Worm (Caenorhabditis elegans) whole organism, early embryonic: ENCODE measurements around the gene C03C10.2.

Source experiments
- B0310.2 ChIP-seq: sonication (generic microtip); optimal IDR thresholded peaks from 2 replicates; lab custom pipeline; 2016; ENCODE audit warnings: mild to moderate bottlenecking, missing genetic modification characterization, missing compliant biosample characterization
- ama-1 ChIP-seq: fragments of 150-350 bp; optimal IDR thresholded peaks from 2 replicates; lab custom pipeline; 2014
- ceh-36 ChIP-seq: sonication (generic microtip); optimal IDR thresholded peaks from 2 replicates; lab custom pipeline; 2016; ENCODE audit warnings: missing genetic modification characterization, inconsistent platforms, missing compliant biosample characterization
- hmbx-1 ChIP-seq: sonication (generic microtip); optimal IDR thresholded peaks from 2 replicates; lab custom pipeline; 2016; ENCODE audit warnings: mild to moderate bottlenecking, missing genetic modification characterization, missing compliant biosample characterization
- hmg-4 ChIP-seq: fragments of 200-800 bp; sonication (Bioruptor generic); optimal IDR thresholded peaks from 2 replicates; lab custom pipeline; 2018; ENCODE audit warnings: mild to moderate bottlenecking, missing genetic modification characterization, missing compliant biosample characterization
- hnd-1 ChIP-seq: sonication (generic microtip); optimal IDR thresholded peaks from 2 replicates; lab custom pipeline; 2016; ENCODE audit warnings: missing genetic modification characterization, missing compliant biosample characterization
- pes-1 ChIP-seq: fragments of 200-800 bp; sonication (Bioruptor generic); IDR thresholded peaks from 2 replicates; pipeline ENCODE4 v1.3.6; 2022; ENCODE audit warnings: missing genetic modification reagents, missing genetic modification characterization, missing compliant biosample characterization
- sea-1 ChIP-seq: fragments of 200-800 bp; sonication (Bioruptor generic); conservative IDR thresholded peaks from 2 replicates; pipeline ENCODE4 v1.3.6; 2022; ENCODE audit warnings: missing genetic modification characterization, missing compliant biosample characterization
- tra-4 ChIP-seq: sonication (generic microtip); optimal IDR thresholded peaks from 2 replicates; lab custom pipeline; 2017; ENCODE audit warnings: missing genetic modification characterization, missing compliant biosample characterization

ce11 chrIII:4102039-4102438, 11.2 kb downstream of the C03C10.2 start:
- no peak for TF ChIP-seq ama-1 (lab: Kevin White, UChicago)
- no peak for TF ChIP-seq hmbx-1
- TF ChIP-seq sea-1 (GFP tag; lab: Robert Waterston, UW) = no peak
- TF ChIP-seq ceh-36 = no peak
- no peak for TF ChIP-seq hnd-1 (tag; lab: Kevin White, UChicago)
- no peak for TF ChIP-seq pes-1
- no peak for TF ChIP-seq hmg-4 (GFP tag; lab: Kevin White, UChicago)
- TF ChIP-seq B0310.2 (tag; lab: Kevin White, UChicago) = no peak
- no peak for TF ChIP-seq tra-4 (tag; lab: Kevin White, UChicago)
